Worm (Caenorhabditis elegans) whole organism, L2 larva: ENCODE measurements around the gene mcm-5.

Experiments
- R02D3.7 ChIP-seq: fragments of 150-350 bp; optimal IDR thresholded peaks from 2 replicates; lab custom pipeline; 2014; ENCODE audit warnings: missing biosample characterization, missing genetic modification characterization
- Y55F3AM.14 ChIP-seq: fragments of 200-800 bp; sonication (Bioruptor generic); optimal IDR thresholded peaks from 2 replicates; lab custom pipeline; 2018; ENCODE audit warnings: mild to moderate bottlenecking, missing genetic modification characterization, missing compliant biosample characterization
- ZK546.5 ChIP-seq: sonication (generic microtip); optimal IDR thresholded peaks from 2 replicates; lab custom pipeline; 2017; ENCODE audit warnings: missing biosample characterization, missing genetic modification characterization
- aly-2 ChIP-seq: fragments of 150-350 bp; optimal IDR thresholded peaks from 2 replicates; lab custom pipeline; 2014; ENCODE audit warnings: missing biosample characterization, missing genetic modification characterization
- ama-1 ChIP-seq: fragments of 150-350 bp; optimal IDR thresholded peaks from 2 replicates; lab custom pipeline; 2018; ENCODE audit warnings: inconsistent platforms
- ceh-16 ChIP-seq: fragments of 150-350 bp; optimal IDR thresholded peaks from 2 replicates; lab custom pipeline; 2014; ENCODE audit warnings: missing biosample characterization, missing genetic modification characterization
- ceh-82 ChIP-seq: fragments of 150-350 bp; optimal IDR thresholded peaks from 2 replicates; lab custom pipeline; 2014; ENCODE audit warnings: missing biosample characterization, missing genetic modification characterization
- crh-2 ChIP-seq: sonication (generic microtip); optimal IDR thresholded peaks from 2 replicates; lab custom pipeline; 2017; ENCODE audit warnings: missing biosample characterization, missing genetic modification characterization
- egl-27 ChIP-seq: sonication (generic microtip); optimal IDR thresholded peaks from 3 replicates; lab custom pipeline; 2017; ENCODE audit warnings: missing biosample characterization, missing genetic modification reagents, missing genetic modification characterization
- elt-1 ChIP-seq: fragments of 150-350 bp; optimal IDR thresholded peaks from 2 replicates; lab custom pipeline; 2014; ENCODE audit warnings: missing biosample characterization, missing genetic modification characterization
- fos-1 ChIP-seq: fragments of 150-350 bp; optimal IDR thresholded peaks from 2 replicates; lab custom pipeline; 2014; ENCODE audit warnings: missing biosample characterization, missing genetic modification characterization
- lin-11 ChIP-seq: fragments of 150-350 bp; sonication (generic microtip); optimal IDR thresholded peaks from 2 replicates; lab custom pipeline; 2014; ENCODE audit warnings: missing biosample characterization, missing genetic modification characterization, inconsistent platforms, mixed read lengths
- lin-39 ChIP-seq: fragments of 150-350 bp; optimal IDR thresholded peaks from 2 replicates; lab custom pipeline; 2014; ENCODE audit warnings: missing biosample characterization, missing genetic modification reagents, missing genetic modification characterization
- lsy-2 ChIP-seq, 2 experiments: fragments of 150-350 bp in 1 of 2; sonication (generic microtip) in 1 of 2; optimal IDR thresholded peaks; 2 replicates each; lab custom pipeline; 2014 to 2017; ENCODE audit warnings: missing biosample characterization in 2 of 2, missing genetic modification characterization in 2 of 2
- mbf-1 ChIP-seq: sonication (generic microtip); optimal IDR thresholded peaks from 2 replicates; lab custom pipeline; 2017; ENCODE audit warnings: missing biosample characterization, missing genetic modification characterization
- mdl-1 ChIP-seq, 2 experiments: fragments of 150-350 bp in 1 of 2; sonication (generic microtip) in 1 of 2; optimal IDR thresholded peaks; 2 replicates each; lab custom pipeline; 2017; ENCODE audit warnings: missing biosample characterization in 2 of 2, missing genetic modification characterization in 2 of 2
- nhr-10 ChIP-seq: sonication (generic microtip); optimal IDR thresholded peaks from 2 replicates; lab custom pipeline; 2017; ENCODE audit warnings: missing biosample characterization, missing genetic modification characterization
- nhr-11 ChIP-seq: fragments of 150-350 bp; optimal IDR thresholded peaks from 2 replicates; lab custom pipeline; 2014; ENCODE audit warnings: missing biosample characterization, missing genetic modification characterization
- nhr-12 ChIP-seq: fragments of 150-350 bp; optimal IDR thresholded peaks from 2 replicates; lab custom pipeline; 2014; ENCODE audit warnings: missing biosample characterization, missing genetic modification characterization
- nhr-21 ChIP-seq: fragments of 150-350 bp; optimal IDR thresholded peaks from 2 replicates; lab custom pipeline; 2014; ENCODE audit warnings: missing biosample characterization, missing genetic modification characterization
- nhr-23 ChIP-seq: fragments of 150-350 bp; optimal IDR thresholded peaks from 2 replicates; lab custom pipeline; 2014; ENCODE audit warnings: missing biosample characterization, missing genetic modification reagents, missing genetic modification characterization
- nhr-237 ChIP-seq: fragments of 150-350 bp; optimal IDR thresholded peaks from 2 replicates; lab custom pipeline; 2014; ENCODE audit warnings: missing biosample characterization, missing genetic modification characterization
- nhr-25 ChIP-seq: fragments of 150-350 bp; sonication (generic microtip); optimal IDR thresholded peaks from 3 replicates; lab custom pipeline; 2014; ENCODE audit warnings: missing biosample characterization, missing genetic modification characterization
- nhr-6 ChIP-seq: fragments of 150-350 bp; optimal IDR thresholded peaks from 2 replicates; lab custom pipeline; 2014; ENCODE audit warnings: missing biosample characterization, missing genetic modification characterization
- sem-4 ChIP-seq: fragments of 150-350 bp; optimal IDR thresholded peaks from 2 replicates; lab custom pipeline; 2014; ENCODE audit warnings: missing biosample characterization, missing genetic modification reagents, missing genetic modification characterization
- skn-1 ChIP-seq: sonication (generic microtip); optimal IDR thresholded peaks from 2 replicates; lab custom pipeline; 2017; ENCODE audit warnings: missing biosample characterization, missing genetic modification characterization
- sma-3 ChIP-seq: sonication (generic microtip); optimal IDR thresholded peaks from 2 replicates; lab custom pipeline; 2016; ENCODE audit warnings: missing genetic modification reagents, missing genetic modification characterization, missing compliant biosample characterization
- sma-9 ChIP-seq, 2 experiments: fragments of 150-350 bp in 1 of 2; sonication (generic microtip) in 1 of 2; optimal IDR thresholded peaks; 2 replicates each; lab custom pipeline; 2014 to 2016; ENCODE audit warnings: missing genetic modification characterization in 2 of 2, mild to moderate bottlenecking in 1 of 2, missing biosample characterization in 1 of 2, missing compliant biosample characterization in 1 of 2, missing genetic modification reagents in 1 of 2, moderate library complexity in 1 of 2
- snpc-4 ChIP-seq: fragments of 150-350 bp; optimal IDR thresholded peaks from 2 replicates; lab custom pipeline; 2014; ENCODE audit warnings: missing biosample characterization, missing genetic modification characterization
- unc-55 ChIP-seq: fragments of 150-350 bp; sonication (generic microtip); optimal IDR thresholded peaks from 3 replicates; lab custom pipeline; 2014; ENCODE audit warnings: missing biosample characterization, missing genetic modification reagents, missing genetic modification characterization
- unc-62 ChIP-seq: fragments of 150-350 bp; optimal IDR thresholded peaks from 2 replicates; lab custom pipeline; 2014; ENCODE audit warnings: missing biosample characterization, missing genetic modification reagents, missing genetic modification characterization
- ztf-1 ChIP-seq: fragments of 200-800 bp; sonication (Bioruptor generic); conservative IDR thresholded peaks from 2 replicates; pipeline ENCODE4 v1.3.6; 2022; ENCODE audit warnings: missing genetic modification characterization, missing compliant biosample characterization
- ztf-11 ChIP-seq: sonication (generic microtip); optimal IDR thresholded peaks from 2 replicates; lab custom pipeline; 2017; ENCODE audit warnings: missing biosample characterization, missing genetic modification characterization

The mcm-5 gene

ce11 chrIII:4302293-4302692 lies 11.2 kb upstream of the mcm-5 start, which contains the start of gene R10E4.9:
TSS of gene R10E4.9 (minus strand) at chrIII:4302393.
- no peak for TF ChIP-seq elt-1 (tag; lab: Kevin White, UChicago)
- no peak for TF ChIP-seq nhr-6
- no peak for TF ChIP-seq sma-9 (GFP tag; optimal IDR thresholded peaks at IDR 0.05; lab: Kevin White, UChicago)
- TF ChIP-seq sma-9 (tag; optimal IDR thresholded peaks at IDR 0.05; lab: Kevin White, UChicago) = no peak
- TF ChIP-seq lsy-2 (tag; optimal IDR thresholded peaks at IDR 0.05; lab: Kevin White, UChicago) = no peak
- no peak for TF ChIP-seq Y55F3AM.14 (GFP tag; lab: Kevin White, UChicago)
- TF ChIP-seq nhr-25 (tag; lab: Kevin White, UChicago) = no peak
- no peak for TF ChIP-seq nhr-237 (tag; lab: Kevin White, UChicago)
- TF ChIP-seq nhr-11 (tag; lab: Kevin White, UChicago) = no peak
- no peak for TF ChIP-seq unc-55 (GFP tag; lab: Kevin White, UChicago)
- TF ChIP-seq nhr-21 (tag; lab: Kevin White, UChicago) = no peak
- TF ChIP-seq ama-1 (lab: Kevin White, UChicago) = no peak
- no peak for TF ChIP-seq aly-2 (tag; lab: Kevin White, UChicago)
- no peak for TF ChIP-seq ceh-16 (tag; lab: Kevin White, UChicago)
- TF ChIP-seq ZK546.5 = no peak

ce11 chrIII:4300989-4301498 lies 10.0 kb upstream of the mcm-5 start, which contains the start of gene R10E4.11:
TSS of gene R10E4.11 (minus strand) at chrIII:4301039.
- TF ChIP-seq nhr-12 (tag; lab: Kevin White, UChicago) = no peak

ce11 chrIII:4294153-4294862 lies 3.2 kb upstream of the mcm-5 start, which contains the start of the genes nth-1 and R10E4.7:
TSS of gene nth-1 (minus strand) at chrIII:4294253.
TSS of gene R10E4.7 (plus strand) at chrIII:4294812.
- TF ChIP-seq ztf-1 (GFP tag; lab: Robert Waterston, UW) (no peak), aly-2 (tag; lab: Kevin White, UChicago) (no peak), nhr-10 (tag; lab: Kevin White, UChicago) (no peak), elt-1 (tag; lab: Kevin White, UChicago) (no peak)
- TF ChIP-seq, all 48 proteins: peak for 0

ce11 chrIII:4293108-4293507 lies 2.0 kb upstream of the mcm-5 start, which contains the start of gene R10E4.6:
TSS of gene R10E4.6 (plus strand) at chrIII:4293408.
- TF ChIP-seq unc-55 (GFP tag; lab: Kevin White, UChicago) (no peak), ama-1 (lab: Kevin White, UChicago) (no peak), ceh-16 (tag; lab: Kevin White, UChicago) (no peak), ztf-11 (tag; lab: Kevin White, UChicago) (no peak), skn-1 (no peak), R02D3.7 (tag; lab: Kevin White, UChicago) (no peak), ceh-82 (no peak), nhr-10 (tag; lab: Kevin White, UChicago) (no peak), aly-2 (tag; lab: Kevin White, UChicago) (no peak), lin-11 (tag; lab: Kevin White, UChicago) (no peak), mbf-1 (tag; lab: Kevin White, UChicago) (no peak), Y55F3AM.14 (GFP tag; lab: Kevin White, UChicago) (no peak), nhr-23 (no peak), nhr-21 (tag; lab: Kevin White, UChicago) (no peak), sem-4 (tag; lab: Kevin White, UChicago) (no peak), mdl-1 (tag; optimal IDR thresholded peaks at IDR 0.05; lab: Kevin White, UChicago) (no peak), egl-27 (tag; lab: Kevin White, UChicago) (no peak), lin-39 (tag; lab: Kevin White, UChicago) (no peak), snpc-4 (tag; lab: Kevin White, UChicago) (no peak), unc-62 (GFP tag; lab: Kevin White, UChicago) (no peak)
- TF ChIP-seq, all 48 proteins: peak for 0

DNA sequence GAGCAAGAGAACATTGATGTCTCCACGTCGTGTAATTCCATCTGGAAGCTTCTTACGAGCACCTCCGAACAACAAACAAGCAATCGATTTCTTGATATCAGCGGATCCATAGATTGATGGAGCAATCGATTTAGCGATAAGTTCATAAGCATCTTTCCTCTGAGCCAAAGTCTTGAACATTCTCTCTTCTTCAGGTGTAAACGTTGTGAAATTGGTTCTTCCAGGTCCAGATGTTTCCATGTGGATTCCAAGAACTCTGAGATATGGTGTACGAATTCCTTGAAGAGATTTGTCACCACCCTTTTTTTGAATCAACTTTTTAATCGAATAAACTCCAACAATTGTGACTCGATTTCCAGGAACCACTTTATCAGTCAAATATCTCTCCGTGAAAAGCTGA lies 1.1 kb downstream of the mcm-5 start:
- TF ChIP-seq lsy-2 (tag; optimal IDR thresholded peaks at IDR 0.05; lab: Kevin White, UChicago) = no peak
- TF ChIP-seq crh-2 (tag; lab: Kevin White, UChicago) = no peak
- TF ChIP-seq ztf-11 (tag; lab: Kevin White, UChicago) = no peak
- TF ChIP-seq ZK546.5 = no peak
- no peak for TF ChIP-seq fos-1 (tag; lab: Kevin White, UChicago)
- TF ChIP-seq sma-3 = no peak
- no peak for TF ChIP-seq mdl-1 (tag; optimal IDR thresholded peaks at IDR 0.05; lab: Kevin White, UChicago)
- no peak for TF ChIP-seq elt-1 (tag; lab: Kevin White, UChicago)
- TF ChIP-seq nhr-25 (tag; lab: Kevin White, UChicago) = no peak
- no peak for TF ChIP-seq Y55F3AM.14 (GFP tag; lab: Kevin White, UChicago)
- TF ChIP-seq nhr-10 (tag; lab: Kevin White, UChicago) = no peak
- TF ChIP-seq mbf-1 (tag; lab: Kevin White, UChicago) = no peak
